Fruit fly (Drosophila melanogaster) whole organism, embryonic: ENCODE results near the gene CG45049.

Source experiments
- Awh ChIP-seq: fragments of 200-800 bp; sonication (Bioruptor generic); IDR thresholded peaks from 2 replicates; pipeline ENCODE4, ENCODE4 v1.3.6; 2022; ENCODE audit warnings: missing biosample characterization, missing genetic modification characterization
- Blimp-1 ChIP-seq: fragments of 200-800 bp; sonication (Bioruptor generic); optimal IDR thresholded peaks from 3 replicates; lab custom pipeline; 2018; ENCODE audit warnings: missing biosample characterization, missing genetic modification characterization, mild to moderate bottlenecking, moderate library complexity, missing genetic modification reagents
- CG10366 ChIP-seq: fragments of 200-800 bp; sonication (Bioruptor generic); IDR thresholded peaks from 2 replicates; pipeline ENCODE4 v1.3.6; 2022; ENCODE audit warnings: missing biosample characterization, missing genetic modification characterization
- CG10543 ChIP-seq: fragments of 200-800 bp; sonication (Bioruptor generic); optimal IDR thresholded peaks from 3 replicates; lab custom pipeline; 2017; ENCODE audit warnings: missing biosample characterization, mild to moderate bottlenecking, missing genetic modification characterization, moderate library complexity
- CG10565 ChIP-seq: fragments of 200-800 bp; sonication (Bioruptor generic); optimal IDR thresholded peaks from 3 replicates; lab custom pipeline; 2016; ENCODE audit warnings: missing biosample characterization, mild to moderate bottlenecking, missing genetic modification characterization
- CG13287 ChIP-seq: fragments of 200-800 bp; sonication (Bioruptor generic); IDR thresholded peaks from 2 replicates; pipeline ENCODE4 v1.3.6; 2022; ENCODE audit warnings: missing biosample characterization, missing genetic modification characterization; ENCODE audit not compliant: partially characterized antibody
- CG14965 ChIP-seq: fragments of 200-800 bp; sonication (Bioruptor generic); optimal IDR thresholded peaks from 2 replicates; lab custom pipeline; 2016; ENCODE audit warnings: missing biosample characterization, missing genetic modification characterization, borderline replicate concordance
- CG1792 ChIP-seq: fragments of 200-800 bp; sonication (Bioruptor generic); optimal IDR thresholded peaks from 2 replicates; lab custom pipeline; 2016; ENCODE audit warnings: missing biosample characterization, missing genetic modification characterization
- CG2199 ChIP-seq: fragments of 200-800 bp; sonication (Bioruptor generic); IDR thresholded peaks from 3 replicates; pipeline ENCODE4 v1.3.6; 2022; ENCODE audit warnings: missing biosample characterization, missing genetic modification characterization
- CG2678 ChIP-seq: fragments of 200-800 bp; sonication (Bioruptor generic); optimal IDR thresholded peaks from 3 replicates; lab custom pipeline; 2019; ENCODE audit warnings: missing biosample characterization, mild to moderate bottlenecking, missing genetic modification characterization, moderate library complexity
- CG32532 ChIP-seq: fragments of 200-800 bp; sonication (Bioruptor generic); IDR thresholded peaks from 2 replicates; pipeline ENCODE4 v1.3.6; 2022; ENCODE audit warnings: missing biosample characterization, missing genetic modification characterization
- CG6254 ChIP-seq: fragments of 200-800 bp; sonication (Bioruptor generic); optimal IDR thresholded peaks from 3 replicates; lab custom pipeline; 2017; ENCODE audit warnings: mild to moderate bottlenecking, missing biosample characterization, missing genetic modification reagents, missing genetic modification characterization
- CG8281 ChIP-seq: fragments of 200-800 bp; sonication (Bioruptor generic); optimal IDR thresholded peaks from 2 replicates; lab custom pipeline; 2018; ENCODE audit warnings: missing biosample characterization, mild to moderate bottlenecking, missing genetic modification characterization, moderate library complexity
- CG8290 ChIP-seq, 3 experiments: fragments of 200-800 bp; sonication (Bioruptor generic); optimal IDR thresholded peaks; 2 replicates each; lab custom pipeline; 2016 to 2019; ENCODE audit warnings: missing biosample characterization in 3 of 3, missing genetic modification characterization in 3 of 3, mild to moderate bottlenecking in 2 of 3, moderate library complexity in 1 of 3
- CkIIα-i1 ChIP-seq: fragments of 200-800 bp; sonication (Bioruptor generic); IDR thresholded peaks from 2 replicates; pipeline ENCODE4 v1.3.6; 2022; ENCODE audit warnings: missing biosample characterization, missing genetic modification characterization
- D ChIP-seq, 2 experiments: fragments of 200-800 bp in 1 of 2; fragments of >200 bp in 1 of 2; sonication (Bioruptor generic) in 1 of 2; optimal IDR thresholded peaks; 2 replicates in 1 of 2; 3 replicates in 1 of 2; lab custom pipeline; 2017; ENCODE audit warnings: mild to moderate bottlenecking in 1 of 2, missing biosample characterization in 1 of 2, missing genetic modification characterization in 1 of 2, missing genetic modification reagents in 1 of 2
- D19B ChIP-seq: fragments of 200-800 bp; sonication (Bioruptor generic); optimal IDR thresholded peaks from 2 replicates; lab custom pipeline; 2017; ENCODE audit warnings: missing biosample characterization, mild to moderate bottlenecking, missing genetic modification characterization
- Doc2 ChIP-seq: fragments of 200-800 bp; sonication (Bioruptor generic); IDR thresholded peaks from 2 replicates; pipeline ENCODE4 v1.3.6; 2022; ENCODE audit warnings: missing biosample characterization, missing genetic modification characterization
- Drgx ChIP-seq: fragments of 200-800 bp; sonication (Bioruptor generic); IDR thresholded peaks from 2 replicates; pipeline ENCODE4 v1.3.6; 2022; ENCODE audit warnings: missing biosample characterization, missing genetic modification characterization
- HLHmδ ChIP-seq: fragments of 200-800 bp; sonication (Bioruptor generic); optimal IDR thresholded peaks from 2 replicates; lab custom pipeline; 2018; ENCODE audit warnings: missing biosample characterization, mild to moderate bottlenecking, missing genetic modification characterization, moderate library complexity
- Hr78 ChIP-seq, 2 experiments: fragments of 200-800 bp in 1 of 2; fragments of >200 bp in 1 of 2; sonication (Bioruptor generic) in 1 of 2; optimal IDR thresholded peaks; 2 replicates each; lab custom pipeline; 2017 to 2019; ENCODE audit warnings: missing biosample characterization in 2 of 2, missing genetic modification characterization in 2 of 2, mild to moderate bottlenecking in 1 of 2, moderate library complexity in 1 of 2
- Lhr ChIP-seq: fragments of 200-800 bp; sonication (Bioruptor generic); optimal IDR thresholded peaks from 3 replicates; lab custom pipeline; 2017; ENCODE audit warnings: mild to moderate bottlenecking, missing biosample characterization, missing genetic modification reagents, missing genetic modification characterization
- Pdp1 ChIP-seq, 2 experiments: fragments of 200-800 bp; sonication (Bioruptor generic); optimal IDR thresholded peaks; 3 replicates each; lab custom pipeline; 2016; ENCODE audit warnings: missing biosample characterization in 2 of 2, missing genetic modification characterization in 2 of 2, mild to moderate bottlenecking in 1 of 2, moderate library complexity in 1 of 2
- Xbp1 ChIP-seq: fragments of 200-800 bp; sonication (Bioruptor generic); optimal IDR thresholded peaks from 3 replicates; lab custom pipeline; 2016; ENCODE audit warnings: missing biosample characterization, mild to moderate bottlenecking, missing genetic modification characterization
- az2 ChIP-seq: fragments of 200-800 bp; sonication (Bioruptor generic); optimal IDR thresholded peaks from 3 replicates; lab custom pipeline; 2016; ENCODE audit warnings: missing biosample characterization, missing genetic modification characterization
- caup ChIP-seq: fragments of 200-800 bp; sonication (Bioruptor generic); optimal IDR thresholded peaks from 3 replicates; lab custom pipeline; 2017; ENCODE audit warnings: missing biosample characterization, mild to moderate bottlenecking, missing genetic modification characterization, moderate library complexity; ENCODE audit not compliant: severe bottlenecking
- chinmo ChIP-seq: fragments of 200-800 bp; sonication (Bioruptor generic); IDR thresholded peaks from 4 replicates; pipeline ENCODE4 v1.3.6; 2022; ENCODE audit warnings: missing biosample characterization, missing genetic modification characterization; ENCODE audit not compliant: partially characterized antibody
- chm ChIP-seq: fragments of 200-800 bp; sonication (Bioruptor generic); IDR thresholded peaks from 2 replicates; pipeline ENCODE4 v1.3.6; 2022; ENCODE audit warnings: missing biosample characterization, missing genetic modification characterization
- crol ChIP-seq: fragments of 200-800 bp; sonication (Bioruptor generic); IDR thresholded peaks from 2 replicates; pipeline ENCODE4 v1.3.6; 2022; ENCODE audit warnings: missing biosample characterization, missing genetic modification characterization
- crp ChIP-seq, 2 experiments: fragments of 200-800 bp; sonication (Bioruptor generic); optimal IDR thresholded peaks; 2 replicates in 1 of 2; 3 replicates in 1 of 2; lab custom pipeline; 2017; ENCODE audit warnings: missing biosample characterization in 2 of 2, missing genetic modification characterization in 2 of 2, mild to moderate bottlenecking in 1 of 2, moderate library complexity in 1 of 2
- gcm ChIP-seq: fragments of 200-800 bp; sonication (Bioruptor generic); optimal IDR thresholded peaks from 2 replicates; lab custom pipeline; 2019; ENCODE audit warnings: missing biosample characterization, mild to moderate bottlenecking, missing genetic modification characterization, moderate library complexity
- hb ChIP-seq: fragments of 200-800 bp; sonication (Bioruptor generic); IDR thresholded peaks from 3 replicates; pipeline ENCODE4 v1.3.6; 2022; ENCODE audit warnings: missing biosample characterization, missing genetic modification characterization; ENCODE audit not compliant: partially characterized antibody
- ind ChIP-seq: fragments of 200-800 bp; sonication (Bioruptor generic); optimal IDR thresholded peaks from 3 replicates; lab custom pipeline; 2016; ENCODE audit warnings: missing biosample characterization, missing genetic modification characterization
- kni ChIP-seq: fragments of 200-800 bp; sonication (Bioruptor generic); optimal IDR thresholded peaks from 3 replicates; lab custom pipeline; 2017; ENCODE audit warnings: mild to moderate bottlenecking, missing biosample characterization, missing genetic modification reagents, missing genetic modification characterization
- row ChIP-seq: fragments of 200-800 bp; sonication (Bioruptor generic); IDR thresholded peaks from 3 replicates; pipeline ENCODE4 v1.3.6; 2022; ENCODE audit warnings: missing biosample characterization, missing genetic modification characterization
- salm ChIP-seq: fragments of 200-800 bp; sonication (Bioruptor generic); optimal IDR thresholded peaks from 2 replicates; lab custom pipeline; 2018; ENCODE audit warnings: missing biosample characterization, mild to moderate bottlenecking, missing genetic modification characterization
- sd ChIP-seq: fragments of 200-800 bp; sonication (Bioruptor generic); optimal IDR thresholded peaks from 3 replicates; lab custom pipeline; 2018; ENCODE audit warnings: missing biosample characterization, mild to moderate bottlenecking, missing genetic modification characterization, moderate library complexity
- sens ChIP-seq: fragments of 200-800 bp; sonication (Bioruptor generic); peaks from one replicate; lab custom pipeline; 2016; ENCODE audit warnings: missing biosample characterization, missing genetic modification characterization
- sima ChIP-seq: fragments of 200-800 bp; sonication (Bioruptor generic); optimal IDR thresholded peaks from 2 replicates; lab custom pipeline; 2016; ENCODE audit warnings: missing biosample characterization, missing genetic modification characterization
- sug ChIP-seq: fragments of 200-800 bp; optimal IDR thresholded peaks from 2 replicates; lab custom pipeline; 2019; ENCODE audit warnings: missing biosample characterization, mild to moderate bottlenecking, missing genetic modification characterization, moderate library complexity
- vvl ChIP-seq: fragments of 200-800 bp; sonication (Bioruptor generic); IDR thresholded peaks from 2 replicates; pipeline ENCODE4 v1.3.6; 2022; ENCODE audit warnings: missing biosample characterization, missing genetic modification characterization
- wor ChIP-seq: fragments of 200-800 bp; sonication (Bioruptor generic); IDR thresholded peaks from 2 replicates; pipeline ENCODE4 v1.3.6; 2022; ENCODE audit warnings: missing biosample characterization, missing genetic modification characterization
- zen2 ChIP-seq: fragments of 200-800 bp; sonication (Bioruptor generic); IDR thresholded peaks from 3 replicates; pipeline ENCODE4 v1.3.6; 2022; ENCODE audit warnings: missing biosample characterization, missing genetic modification characterization; ENCODE audit not compliant: partially characterized antibody

Gene CG45049

DNA sequence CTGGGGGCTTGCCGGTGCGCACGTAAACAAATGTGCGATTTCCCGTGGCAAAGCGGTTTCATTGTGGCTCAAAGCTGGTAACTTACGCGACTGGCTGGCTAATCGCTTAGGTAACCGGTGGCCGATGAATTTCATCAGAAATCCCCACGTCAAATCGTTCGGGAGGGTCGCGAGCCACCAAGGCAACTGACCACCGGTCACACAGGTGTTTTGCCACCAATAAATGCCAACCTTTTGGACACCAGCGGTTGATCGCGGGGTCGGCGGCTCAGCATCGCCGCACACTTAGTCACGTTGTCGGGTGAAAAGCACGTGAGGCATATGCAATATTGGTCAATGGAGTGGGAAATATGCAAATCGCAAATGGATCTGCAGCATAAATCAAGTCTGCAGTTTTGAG lies 49.7 kb downstream of the CG45049 start (continued):
- TF ChIP-seq vvl: peak; percentile 63; the same call in 1 of the 2 replicates

DNA sequence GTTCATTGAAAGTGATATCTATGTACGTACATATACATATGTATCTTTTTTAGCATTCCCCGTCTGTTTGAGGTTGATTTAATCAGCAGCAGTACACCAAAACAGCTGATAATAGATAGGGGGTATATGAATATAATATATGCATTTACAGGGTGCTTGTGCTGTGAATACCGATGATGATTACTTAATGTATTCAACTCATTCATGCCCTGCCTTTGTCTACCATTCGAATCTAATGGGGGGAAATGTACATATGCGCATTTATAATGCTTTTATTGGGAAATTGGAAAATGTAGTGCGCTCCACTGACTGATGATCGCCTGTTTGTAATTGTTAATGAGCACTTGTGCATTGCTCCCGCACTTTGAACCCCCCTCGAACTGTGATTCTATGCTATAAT lies 53.4 kb downstream of the CG45049 start:
- no peak for TF ChIP-seq Xbp1
- 0 out of 2 replicates have a peak, but pooled peaks have one; percentile 33 for TF ChIP-seq Drgx
- TF ChIP-seq az2: no peak
- TF ChIP-seq sd (tag; lab: Kevin White, UChicago): peak; percentile 33
- no peak for TF ChIP-seq CkIIα-i1 (GFP tag; lab: Robert Waterston, UW)
- peak; percentile 18 for TF ChIP-seq salm (tag; lab: Kevin White, UChicago)
- 0 out of 2 replicates have a peak, but pooled peaks have one; percentile 37 for TF ChIP-seq Awh (GFP tag; lab: Robert Waterston, UW)
- TF ChIP-seq Doc2: no peak
- TF ChIP-seq Blimp-1: peak; percentile 12
- TF ChIP-seq CG8290 (GFP tag; optimal IDR thresholded peaks at IDR 0.05; lab: Kevin White, UChicago): no peak
- TF ChIP-seq CG8290 (tag; optimal IDR thresholded peaks at IDR 0.05; lab: Kevin White, UChicago): no peak
- no peak for TF ChIP-seq CG10565
- peak; percentile 35 for TF ChIP-seq gcm (GFP tag; lab: Kevin White, UChicago)
- no peak for TF ChIP-seq sima
- TF ChIP-seq D19B (GFP tag; lab: Kevin White, UChicago): peak; percentile 5
- peak in 1 of 2 experiments; percentile 12 for TF ChIP-seq crp (GFP tag; optimal IDR thresholded peaks at IDR 0.05; lab: Kevin White, UChicago)
- no peak for TF ChIP-seq wor (GFP tag; lab: Robert Waterston, UW)
- no peak for TF ChIP-seq CG13287
- TF ChIP-seq chm (GFP tag; lab: Robert Waterston, UW): no peak
- no peak for TF ChIP-seq hb (GFP tag; lab: Robert Waterston, UW)
- peak; percentile 34 for TF ChIP-seq HLHmδ (GFP tag; lab: Kevin White, UChicago)
- TF ChIP-seq CG2199 (GFP tag; lab: Robert Waterston, UW): 0 out of 3 replicates have a peak, but pooled peaks have one; percentile 26
- TF ChIP-seq vvl: peak; percentile 95
- no peak for TF ChIP-seq CG14965 (GFP tag; lab: Kevin White, UChicago)
- peak; percentile 35; the same call in 1 of the 2 replicates for TF ChIP-seq CG10366 (GFP tag; lab: Robert Waterston, UW)
- TF ChIP-seq CG8281 (tag; lab: Kevin White, UChicago): no peak
- peak; percentile 89 for TF ChIP-seq kni
- 0 out of 2 replicates have a peak, but pooled peaks have one; percentile 22 for TF ChIP-seq crol (GFP tag; lab: Robert Waterston, UW)
- TF ChIP-seq Hr78 (GFP tag; optimal IDR thresholded peaks at IDR 0.05; lab: Kevin White, UChicago): peak in 1 of 2 experiments; percentile 59
- 0 out of 2 replicates have a peak, but pooled peaks have one; percentile 28 for TF ChIP-seq CG32532
- 0 out of 4 replicates have a peak, but pooled peaks have one; percentile 41 for TF ChIP-seq chinmo (GFP tag; lab: Robert Waterston, UW)
- peak; percentile 55 for TF ChIP-seq sens (GFP tag; lab: Kevin White, UChicago)
- no peak for TF ChIP-seq ind (GFP tag; lab: Kevin White, UChicago)
- peak; percentile 3 for TF ChIP-seq CG10543 (GFP tag; lab: Kevin White, UChicago)
- TF ChIP-seq Pdp1 (GFP tag; optimal IDR thresholded peaks at IDR 0.05; lab: Kevin White, UChicago): peak in 1 of 2 experiments; percentile 31
- peak; percentile 73 for TF ChIP-seq CG6254
- TF ChIP-seq caup (GFP tag; lab: Kevin White, UChicago): peak; percentile 24
- no peak for TF ChIP-seq D (optimal IDR thresholded peaks at IDR 0.05; lab: Kevin White, UChicago)
- TF ChIP-seq D (GFP tag; optimal IDR thresholded peaks at IDR 0.05; lab: Kevin White, UChicago): peak; percentile 28
- no peak for TF ChIP-seq CG2678
- TF ChIP-seq Lhr (GFP tag; lab: Kevin White, UChicago): no peak
- TF ChIP-seq row (GFP tag; lab: Robert Waterston, UW): 0 out of 3 replicates have a peak, but pooled peaks have one; percentile 13
- TF ChIP-seq CG1792 (GFP tag; lab: Kevin White, UChicago): no peak
- TF ChIP-seq sug (tag; lab: Kevin White, UChicago): peak; percentile 44
- TF ChIP-seq zen2 (GFP tag; lab: Robert Waterston, UW): no peak
